Worm (Caenorhabditis elegans): Measurements from ENCODE around the gene lin-1.

- TF ChIP-seq F57C9.4 (tag; optimal IDR thresholded peaks at IDR 0.05) (no peak), unc-62 (GFP tag; optimal IDR thresholded peaks at IDR 0.05) (no peak), F10E7.11 (tag; optimal IDR thresholded peaks at IDR 0.05) (no peak), Y95B8A.8 (GFP tag; IDR thresholded peaks at IDR 0.05) (no peak), ztf-3 (GFP tag; optimal IDR thresholded peaks at IDR 0.05) (no peak), madf-10 (tag; optimal IDR thresholded peaks at IDR 0.05) (peak; percentile 54), nfya-2 (GFP tag; IDR thresholded peaks at IDR 0.05) (no peak), nfya-1 (tag; optimal IDR thresholded peaks at IDR 0.05; ENCODE audit: borderline replicate concordance, insufficient read depth) (no peak), dpl-1 (GFP tag; optimal IDR thresholded peaks at IDR 0.05) (no peak), somi-1 (GFP tag; optimal IDR thresholded peaks at IDR 0.05) (no peak), mes-4 (tag; optimal IDR thresholded peaks at IDR 0.05) (no peak), snpc-1.1 (tag; optimal IDR thresholded peaks at IDR 0.05; ENCODE audit: insufficient read depth) (no peak), unc-130 (GFP tag; optimal IDR thresholded peaks at IDR 0.05) (no peak), hlh-26 (GFP tag; conservative IDR thresholded peaks at IDR 0.05) (no peak)
These were observed 16.7 kb upstream of the lin-1 start for ce11 chrIV:2316796-2317195.

Data from whole organism, young adult.